Fruit fly (Drosophila melanogaster) whole organism, pupa: ENCODE measurements around the gene TkR99D.

Source experiments
- CG12605 ChIP-seq: fragments of 200-800 bp; sonication (Bioruptor generic); IDR thresholded peaks from 2 replicates; pipeline ENCODE4 v1.3.6; 2022; ENCODE audit warnings: missing biosample characterization, missing genetic modification characterization
- CG15710 ChIP-seq: fragments of 200-800 bp; sonication (Bioruptor generic); optimal IDR thresholded peaks from 2 replicates; lab custom pipeline; 2018; ENCODE audit warnings: missing biosample characterization, mild to moderate bottlenecking, missing genetic modification characterization, moderate library complexity
- CG8301 ChIP-seq: fragments of 200-800 bp; sonication (Bioruptor generic); optimal IDR thresholded peaks from 2 replicates; lab custom pipeline; 2018; ENCODE audit warnings: missing biosample characterization, mild to moderate bottlenecking, missing genetic modification characterization
- Pif1B ChIP-seq: fragments of 200-800 bp; sonication (Bioruptor generic); optimal IDR thresholded peaks from 3 replicates; lab custom pipeline; 2016; ENCODE audit warnings: missing biosample characterization, missing genetic modification characterization
- rn ChIP-seq: fragments of 200-800 bp; sonication (Bioruptor generic); IDR thresholded peaks from 2 replicates; pipeline ENCODE4 v1.3.6; 2022; ENCODE audit warnings: missing biosample characterization, missing genetic modification characterization

dm6 chr3R:30014480-30014879 is 45.2 kb upstream of the TkR99D start:
- no peak for TF ChIP-seq rn (GFP tag; lab: Robert Waterston, UW)
- TF ChIP-seq CG12605 (GFP tag; lab: Robert Waterston, UW) = no peak
- no peak for TF ChIP-seq CG8301 (tag; lab: Kevin White, UChicago)
- TF ChIP-seq Pif1B = no peak
- TF ChIP-seq CG15710 (tag; lab: Kevin White, UChicago) = no peak
